Worm (Caenorhabditis elegans): ENCODE data around the gene atn-1.

- TF ChIP-seq hmbx-1 (tag; optimal IDR thresholded peaks at IDR 0.05) (no peak), ama-1 (optimal IDR thresholded peaks at IDR 0.05) (no peak), ceh-36 (tag; optimal IDR thresholded peaks at IDR 0.05) (no peak), scrt-1 (GFP tag; IDR thresholded peaks at IDR 0.05) (no peak), F13C5.2 (tag; optimal IDR thresholded peaks at IDR 0.05) (no peak), ets-7 (tag; optimal IDR thresholded peaks at IDR 0.05) (no peak), tra-4 (tag; optimal IDR thresholded peaks at IDR 0.05) (no peak)
Observed at ce11 chrV:12532369-12532768, 54.2 kb downstream of the atn-1 start.

Data from whole organism, early embryonic.